Fruit fly (Drosophila melanogaster) whole organism, prepupa: ENCODE data around the gene CG32249.

Experiments used
- CG10669 ChIP-seq: fragments of 200-800 bp; sonication (Bioruptor generic); optimal IDR thresholded peaks from 3 replicates; lab custom pipeline; 2018; ENCODE audit warnings: missing biosample characterization, mild to moderate bottlenecking, missing genetic modification characterization, moderate library complexity
- CG31627 ChIP-seq: fragments of 200-800 bp; sonication (Bioruptor generic); optimal IDR thresholded peaks from 3 replicates; lab custom pipeline; 2016; ENCODE audit warnings: missing biosample characterization, missing genetic modification characterization
- CG6808 ChIP-seq: fragments of 200-800 bp; sonication (Bioruptor generic); optimal IDR thresholded peaks from 3 replicates; lab custom pipeline; 2017; ENCODE audit warnings: missing biosample characterization, missing genetic modification characterization, mild to moderate bottlenecking, moderate library complexity, missing genetic modification reagents
- CG7368 ChIP-seq: fragments of 200-800 bp; sonication (Bioruptor generic); optimal IDR thresholded peaks from 3 replicates; lab custom pipeline; 2016; ENCODE audit warnings: missing biosample characterization, missing genetic modification characterization
- Eip93F ChIP-seq: fragments of 200-800 bp; sonication (Bioruptor generic); optimal IDR thresholded peaks from 2 replicates; lab custom pipeline; 2016; ENCODE audit warnings: missing biosample characterization, mild to moderate bottlenecking, missing genetic modification characterization
- Hr38 ChIP-seq: sonication (Bioruptor generic); optimal IDR thresholded peaks from 2 replicates; lab custom pipeline; 2016; ENCODE audit warnings: missing biosample characterization, missing genetic modification characterization
- Sox14 ChIP-seq: fragments of 200-800 bp; sonication (Bioruptor generic); optimal IDR thresholded peaks from 3 replicates; lab custom pipeline; 2016; ENCODE audit warnings: missing biosample characterization, missing genetic modification characterization
- cyc ChIP-seq: fragments of 200-800 bp; sonication (Bioruptor generic); optimal IDR thresholded peaks from 3 replicates; lab custom pipeline; 2016; ENCODE audit warnings: missing biosample characterization, missing genetic modification characterization

dm6 chr3L:4446273-4446672, 23.5 kb upstream of the CG32249 start, which contains the start of gene CG12607:
- no peak for TF ChIP-seq CG6808 (GFP tag; lab: Kevin White, UChicago)
- TF ChIP-seq CG31627 (GFP tag; lab: Kevin White, UChicago): no peak
- TF ChIP-seq CG10669: no peak
- TF ChIP-seq Hr38 (GFP tag; lab: Kevin White, UChicago): no peak
- no peak for TF ChIP-seq cyc
- no peak for TF ChIP-seq CG7368 (GFP tag; lab: Kevin White, UChicago)
- TF ChIP-seq Sox14 (GFP tag; lab: Kevin White, UChicago): no peak
- no peak for TF ChIP-seq Eip93F (GFP tag; lab: Kevin White, UChicago)
